Fruit fly (Drosophila melanogaster): Measurements from ENCODE around the gene CG31784.

The CG31784 gene

dm6 chr2L:17125861-17126260 lies at the start of gene CG31784:
Gene CG31784 (minus strand): TSS chr2L:17125961.
- TF ChIP-seq CG17801 (GFP tag; optimal IDR thresholded peaks at IDR 0.05; ENCODE audit: partially characterized antibody) = no peak

dm6 chr2L:17173181-17173580 lies 47.4 kb upstream of the CG31784 start, which contains the start of gene CG34169:
Gene CG34169 (plus strand): TSS chr2L:17173481.
- no peak for TF ChIP-seq CG17801 (GFP tag; optimal IDR thresholded peaks at IDR 0.05; ENCODE audit: partially characterized antibody)

dm6 chr2L:17163344-17163743 lies 37.6 kb upstream of the CG31784 start:
- no peak for TF ChIP-seq CG17801 (GFP tag; optimal IDR thresholded peaks at IDR 0.05; ENCODE audit: partially characterized antibody)

- TF ChIP-seq CG17801 (GFP tag; optimal IDR thresholded peaks at IDR 0.05; ENCODE audit: partially characterized antibody) = no peak
Measured at dm6 chr2L:17159641-17160040, 33.9 kb upstream of the CG31784 start.

dm6 chr2L:17130795-17131194 lies 5.0 kb upstream of the CG31784 start, which contains the start of the genes CG34106 and beat-IIIa:
Gene CG34106 (plus strand): TSS chr2L:17131024.
Gene beat-IIIa (plus strand): TSS chr2L:17131024.
- no peak for TF ChIP-seq CG17801 (GFP tag; optimal IDR thresholded peaks at IDR 0.05; ENCODE audit: partially characterized antibody)

dm6 chr2L:17092737-17093136 lies 33.0 kb downstream of the CG31784 start:
- TF ChIP-seq CG17801 (GFP tag; optimal IDR thresholded peaks at IDR 0.05; ENCODE audit: partially characterized antibody) = no peak

- TF ChIP-seq CG17801 (GFP tag; optimal IDR thresholded peaks at IDR 0.05; ENCODE audit: partially characterized antibody) = no peak
Measured at dm6 chr2L:17087341-17087740, 38.4 kb downstream of the CG31784 start, which contains the start of gene CG12620. Gene CG12620 (plus strand): TSS chr2L:17087641.

All from ovary, adult (tissue).